Worm (Caenorhabditis elegans) whole organism, early embryonic: ENCODE data around the gene T19C3.2.

Source experiments
- B0310.2 ChIP-seq: sonication (generic microtip); optimal IDR thresholded peaks from 2 replicates; lab custom pipeline; 2016; ENCODE audit warnings: mild to moderate bottlenecking, missing genetic modification characterization, missing compliant biosample characterization
- F13C5.2 ChIP-seq: sonication (generic microtip); optimal IDR thresholded peaks from 2 replicates; lab custom pipeline; 2017; ENCODE audit warnings: mild to moderate bottlenecking, missing genetic modification characterization, inconsistent platforms, missing compliant biosample characterization
- aly-1 ChIP-seq: sonication (generic microtip); optimal IDR thresholded peaks from 2 replicates; lab custom pipeline; 2016; ENCODE audit warnings: missing genetic modification characterization, missing compliant biosample characterization
- ama-1 ChIP-seq: fragments of 150-350 bp; optimal IDR thresholded peaks from 2 replicates; lab custom pipeline; 2014
- ceh-36 ChIP-seq: sonication (generic microtip); optimal IDR thresholded peaks from 2 replicates; lab custom pipeline; 2016; ENCODE audit warnings: missing genetic modification characterization, inconsistent platforms, missing compliant biosample characterization
- ets-7 ChIP-seq: sonication (generic microtip); optimal IDR thresholded peaks from 2 replicates; lab custom pipeline; 2016; ENCODE audit warnings: missing genotype, missing genetic modification characterization, missing compliant biosample characterization
- flt-1 ChIP-seq: fragments of 200-800 bp; sonication (Bioruptor generic); IDR thresholded peaks from 2 replicates; pipeline ENCODE4 v1.3.6; 2022; ENCODE audit warnings: missing genetic modification characterization, missing compliant biosample characterization
- hmbx-1 ChIP-seq: sonication (generic microtip); optimal IDR thresholded peaks from 2 replicates; lab custom pipeline; 2016; ENCODE audit warnings: mild to moderate bottlenecking, missing genetic modification characterization, missing compliant biosample characterization
- hmg-4 ChIP-seq: fragments of 200-800 bp; sonication (Bioruptor generic); optimal IDR thresholded peaks from 2 replicates; lab custom pipeline; 2018; ENCODE audit warnings: mild to moderate bottlenecking, missing genetic modification characterization, missing compliant biosample characterization
- hnd-1 ChIP-seq: sonication (generic microtip); optimal IDR thresholded peaks from 2 replicates; lab custom pipeline; 2016; ENCODE audit warnings: missing genetic modification characterization, missing compliant biosample characterization
- pes-1 ChIP-seq: fragments of 200-800 bp; sonication (Bioruptor generic); IDR thresholded peaks from 2 replicates; pipeline ENCODE4 v1.3.6; 2022; ENCODE audit warnings: missing genetic modification reagents, missing genetic modification characterization, missing compliant biosample characterization
- scrt-1 ChIP-seq: fragments of 200-800 bp; sonication (Bioruptor generic); IDR thresholded peaks from 2 replicates; pipeline ENCODE4 v1.3.6; 2022; ENCODE audit warnings: missing genetic modification characterization, missing compliant biosample characterization

DNA sequence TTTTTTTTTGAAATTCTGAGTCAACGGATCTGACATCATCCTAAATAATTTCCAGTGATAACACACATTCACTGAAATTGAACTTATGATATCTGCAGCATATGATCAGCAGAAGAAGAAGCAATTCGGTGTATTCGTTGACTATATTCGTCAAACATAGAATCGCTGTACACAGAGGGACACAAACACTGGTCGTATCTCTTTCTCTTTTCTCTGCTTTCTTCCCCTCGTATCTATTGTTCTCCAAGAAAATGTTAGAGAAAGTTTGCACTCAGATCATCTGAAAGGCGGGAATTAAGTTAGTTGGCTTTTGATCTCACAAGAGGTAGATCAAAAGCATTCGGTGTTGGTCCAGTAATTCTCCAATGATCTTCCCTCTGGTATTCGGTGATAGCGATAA, 33.2 kb upstream of the T19C3.2 start:
- TF ChIP-seq aly-1 (tag; lab: Kevin White, UChicago) (no peak), flt-1 (no peak), hnd-1 (tag; lab: Kevin White, UChicago) (no peak), ama-1 (lab: Kevin White, UChicago) (no peak), hmg-4 (GFP tag; lab: Kevin White, UChicago) (no peak), B0310.2 (tag; lab: Kevin White, UChicago) (no peak), pes-1 (GFP tag; lab: Robert Waterston, UW) (no peak), scrt-1 (GFP tag; lab: Robert Waterston, UW) (no peak), ceh-36 (tag; lab: Kevin White, UChicago) (no peak), F13C5.2 (tag; lab: Kevin White, UChicago) (no peak), hmbx-1 (tag; lab: Kevin White, UChicago) (no peak), ets-7 (tag; lab: Kevin White, UChicago) (no peak)
